Fruit fly (Drosophila melanogaster) whole organism, pupa: ENCODE data around the gene 14-3-3epsilon.

Experiments used
- CG10348 ChIP-seq: fragments of 200-800 bp; sonication (Bioruptor generic); IDR thresholded peaks from 2 replicates; pipeline ENCODE4 v1.3.6; 2022; ENCODE audit warnings: missing biosample characterization, missing genetic modification characterization
- CG12605 ChIP-seq: fragments of 200-800 bp; sonication (Bioruptor generic); IDR thresholded peaks from 2 replicates; pipeline ENCODE4 v1.3.6; 2022; ENCODE audit warnings: missing biosample characterization, missing genetic modification characterization
- CG13204 ChIP-seq: fragments of 200-800 bp; sonication (Bioruptor generic); optimal IDR thresholded peaks from 2 replicates; lab custom pipeline; 2018; ENCODE audit warnings: missing biosample characterization, mild to moderate bottlenecking, missing genetic modification characterization, moderate library complexity
- CG14655 ChIP-seq: fragments of 200-800 bp; sonication (Bioruptor generic); optimal IDR thresholded peaks from 3 replicates; lab custom pipeline; 2017; ENCODE audit warnings: mild to moderate bottlenecking, missing biosample characterization, missing genetic modification reagents, missing genetic modification characterization
- CG15710 ChIP-seq: fragments of 200-800 bp; sonication (Bioruptor generic); optimal IDR thresholded peaks from 2 replicates; lab custom pipeline; 2018; ENCODE audit warnings: missing biosample characterization, mild to moderate bottlenecking, missing genetic modification characterization, moderate library complexity
- CG17806 ChIP-seq: fragments of 200-800 bp; sonication (Bioruptor generic); optimal IDR thresholded peaks from 2 replicates; lab custom pipeline; 2018; ENCODE audit warnings: missing biosample characterization, mild to moderate bottlenecking, missing genetic modification characterization, moderate library complexity
- CG32121 ChIP-seq: fragments of 200-800 bp; sonication (Bioruptor generic); IDR thresholded peaks from 2 replicates; pipeline ENCODE4 v1.3.6; 2022; ENCODE audit warnings: missing biosample characterization, missing genetic modification characterization
- CG34367 ChIP-seq: fragments of 200-800 bp; sonication (Bioruptor generic); optimal IDR thresholded peaks from 2 replicates; lab custom pipeline; 2018; ENCODE audit warnings: missing biosample characterization, mild to moderate bottlenecking, missing genetic modification characterization
- CG4496 ChIP-seq: fragments of 200-800 bp; sonication (Bioruptor generic); IDR thresholded peaks from 3 replicates; pipeline ENCODE4 v1.3.6; 2022; ENCODE audit warnings: missing biosample characterization, missing genetic modification characterization
- CG8159 ChIP-seq: fragments of 200-800 bp; sonication (Bioruptor generic); optimal IDR thresholded peaks from 3 replicates; lab custom pipeline; 2018; ENCODE audit warnings: missing biosample characterization, mild to moderate bottlenecking, missing genetic modification characterization, moderate library complexity
- CG8301 ChIP-seq: fragments of 200-800 bp; sonication (Bioruptor generic); optimal IDR thresholded peaks from 2 replicates; lab custom pipeline; 2018; ENCODE audit warnings: missing biosample characterization, mild to moderate bottlenecking, missing genetic modification characterization
- CG9948 ChIP-seq: fragments of 200-800 bp; sonication (Bioruptor generic); optimal IDR thresholded peaks from 2 replicates; lab custom pipeline; 2018; ENCODE audit warnings: missing biosample characterization, mild to moderate bottlenecking, missing genetic modification characterization, moderate library complexity
- D1 ChIP-seq: fragments of 200-800 bp; sonication (Bioruptor generic); optimal IDR thresholded peaks from 2 replicates; lab custom pipeline; 2018; ENCODE audit warnings: missing biosample characterization, mild to moderate bottlenecking, missing genetic modification characterization, moderate library complexity
- EcR ChIP-seq: fragments of 200-800 bp; sonication (Bioruptor generic); optimal IDR thresholded peaks from 3 replicates; lab custom pipeline; 2019; ENCODE audit warnings: missing biosample characterization, missing genetic modification characterization, mild to moderate bottlenecking, moderate library complexity, missing genetic modification reagents
- Ets98B ChIP-seq: fragments of 200-800 bp; sonication (Bioruptor generic); IDR thresholded peaks from 2 replicates; pipeline ENCODE4 v1.3.6; 2022; ENCODE audit warnings: missing biosample characterization, missing genetic modification characterization
- Pif1A ChIP-seq: fragments of 200-800 bp; sonication (Bioruptor generic); optimal IDR thresholded peaks from 3 replicates; lab custom pipeline; 2016; ENCODE audit warnings: missing biosample characterization, missing genetic modification characterization
- Pif1B ChIP-seq: fragments of 200-800 bp; sonication (Bioruptor generic); optimal IDR thresholded peaks from 3 replicates; lab custom pipeline; 2016; ENCODE audit warnings: missing biosample characterization, missing genetic modification characterization
- Snoo ChIP-seq: fragments of 200-800 bp; sonication (Bioruptor generic); optimal IDR thresholded peaks from 3 replicates; lab custom pipeline; 2017; ENCODE audit warnings: missing biosample characterization, mild to moderate bottlenecking, missing genetic modification characterization, inconsistent platforms
- fd96Ca ChIP-seq: fragments of 200-800 bp; sonication (Bioruptor generic); IDR thresholded peaks from 3 replicates; pipeline ENCODE4 v1.3.6; 2022; ENCODE audit warnings: missing biosample characterization, missing genetic modification characterization
- gl ChIP-seq: fragments of 200-800 bp; sonication (Bioruptor generic); optimal IDR thresholded peaks from 2 replicates; lab custom pipeline; 2018; ENCODE audit warnings: missing biosample characterization, mild to moderate bottlenecking, missing genetic modification characterization
- rn ChIP-seq: fragments of 200-800 bp; sonication (Bioruptor generic); IDR thresholded peaks from 2 replicates; pipeline ENCODE4 v1.3.6; 2022; ENCODE audit warnings: missing biosample characterization, missing genetic modification characterization

Gene 14-3-3epsilon

dm6 chr3R:18295262-18295944 lies 53.1 kb downstream of the 14-3-3epsilon start:
- no peak for TF ChIP-seq CG14655 (GFP tag; lab: Kevin White, UChicago)
- TF ChIP-seq rn (GFP tag; lab: Robert Waterston, UW), result no peak
- peak; percentile 52 for TF ChIP-seq CG15710 (tag; lab: Kevin White, UChicago)
- peak; percentile 41 for TF ChIP-seq CG9948 (tag; lab: Kevin White, UChicago)
- TF ChIP-seq CG8159 (tag; lab: Kevin White, UChicago), result peak; percentile 57
- peak; percentile 55; the same call in 1 of the 2 replicates for TF ChIP-seq CG32121
- peak; percentile 1 for TF ChIP-seq Pif1B (GFP tag; lab: Kevin White, UChicago)
- peak; percentile 46 for TF ChIP-seq EcR (GFP tag; lab: Kevin White, UChicago)
- peak; percentile 46 for TF ChIP-seq Pif1A (GFP tag; lab: Kevin White, UChicago)
- TF ChIP-seq Ets98B, result no peak
- TF ChIP-seq CG17806 (tag; lab: Kevin White, UChicago), result peak; percentile 39
- TF ChIP-seq CG8301, result peak; percentile 48

- TF ChIP-seq Pif1B (GFP tag; lab: Kevin White, UChicago) (no peak), CG32121 (no peak), CG13204 (GFP tag; lab: Kevin White, UChicago) (no peak), Pif1A (GFP tag; lab: Kevin White, UChicago) (no peak), CG34367 (tag; lab: Kevin White, UChicago) (no peak), CG15710 (tag; lab: Kevin White, UChicago) (no peak), Snoo (tag; lab: Kevin White, UChicago) (no peak), rn (GFP tag; lab: Robert Waterston, UW) (no peak), CG9948 (tag; lab: Kevin White, UChicago) (no peak), CG10348 (no peak), CG17806 (tag; lab: Kevin White, UChicago) (no peak), CG4496 (GFP tag; lab: Robert Waterston, UW) (no peak), gl (tag; lab: Kevin White, UChicago) (no peak), Ets98B (no peak), CG8301 (no peak), CG14655 (GFP tag; lab: Kevin White, UChicago) (no peak), D1 (tag; lab: Kevin White, UChicago) (no peak)
- TF ChIP-seq, all 21 proteins: peak for 0
Measured at dm6 chr3R:18296084-18296483, 53.8 kb downstream of the 14-3-3epsilon start.

dm6 chr3R:18296737-18297136 lies 54.4 kb downstream of the 14-3-3epsilon start:
- TF ChIP-seq CG14655 (GFP tag; lab: Kevin White, UChicago) (no peak), CG10348 (no peak), CG32121 (0 out of 2 replicates have a peak, but pooled peaks have one; percentile 14), CG34367 (tag; lab: Kevin White, UChicago) (no peak), CG15710 (tag; lab: Kevin White, UChicago) (no peak)

- TF ChIP-seq CG8301 (peak; percentile 49), CG14655 (GFP tag; lab: Kevin White, UChicago) (peak; percentile 61), EcR (GFP tag; lab: Kevin White, UChicago) (no peak), CG10348 (no peak), CG34367 (tag; lab: Kevin White, UChicago) (peak; percentile 38), Snoo (tag; lab: Kevin White, UChicago) (no peak), CG8159 (tag; lab: Kevin White, UChicago) (peak; percentile 49), CG12605 (GFP tag; lab: Robert Waterston, UW) (no peak), CG13204 (GFP tag; lab: Kevin White, UChicago) (no peak), fd96Ca (peak; percentile 67; the same call in 2 of the 3 replicates), Pif1B (GFP tag; lab: Kevin White, UChicago) (no peak), CG32121 (peak; percentile 19; the same call in 1 of the 2 replicates), D1 (tag; lab: Kevin White, UChicago) (no peak), CG15710 (tag; lab: Kevin White, UChicago) (peak; percentile 34), gl (tag; lab: Kevin White, UChicago) (peak; percentile 7), CG17806 (tag; lab: Kevin White, UChicago) (peak; percentile 13), Ets98B (peak; percentile 58), Pif1A (GFP tag; lab: Kevin White, UChicago) (no peak), rn (GFP tag; lab: Robert Waterston, UW) (no peak), CG4496 (GFP tag; lab: Robert Waterston, UW) (peak; percentile 66; the same call in 2 of the 3 replicates), CG9948 (tag; lab: Kevin White, UChicago) (peak; percentile 26)
Measured at dm6 chr3R:18297444-18298297, 55.3 kb downstream of the 14-3-3epsilon start.

dm6 chr3R:18298298-18298899 lies 56.1 kb downstream of the 14-3-3epsilon start:
- TF ChIP-seq CG34367 (tag; lab: Kevin White, UChicago), result no peak
- TF ChIP-seq CG17806 (tag; lab: Kevin White, UChicago), result no peak
- peak; percentile 61 for TF ChIP-seq CG13204 (GFP tag; lab: Kevin White, UChicago)
- 0 out of 2 replicates have a peak, but pooled peaks have one; percentile 18 for TF ChIP-seq CG12605 (GFP tag; lab: Robert Waterston, UW)
- TF ChIP-seq CG14655 (GFP tag; lab: Kevin White, UChicago), result no peak
- TF ChIP-seq gl (tag; lab: Kevin White, UChicago), result no peak
- peak; percentile 64 for TF ChIP-seq EcR (GFP tag; lab: Kevin White, UChicago)
- no peak for TF ChIP-seq rn (GFP tag; lab: Robert Waterston, UW)
- TF ChIP-seq fd96Ca, result no peak; the same call in 1 of the 3 replicates
- TF ChIP-seq CG10348, result no peak
- no peak for TF ChIP-seq CG8301
- TF ChIP-seq CG4496 (GFP tag; lab: Robert Waterston, UW), result peak; percentile 42; the same call in 1 of the 3 replicates
- TF ChIP-seq CG9948 (tag; lab: Kevin White, UChicago), result no peak
- TF ChIP-seq Snoo (tag; lab: Kevin White, UChicago), result no peak
- peak; percentile 63; the same call in 1 of the 2 replicates for TF ChIP-seq CG32121
- peak; percentile 74 for TF ChIP-seq Pif1B (GFP tag; lab: Kevin White, UChicago)
- peak; percentile 75 for TF ChIP-seq CG8159 (tag; lab: Kevin White, UChicago)
- TF ChIP-seq Ets98B, result peak; percentile 70
- TF ChIP-seq D1 (tag; lab: Kevin White, UChicago), result no peak
- peak; percentile 2 for TF ChIP-seq CG15710 (tag; lab: Kevin White, UChicago)
- TF ChIP-seq Pif1A (GFP tag; lab: Kevin White, UChicago), result peak; percentile 9
